Fruit fly (Drosophila melanogaster) whole organism, embryonic: ENCODE results near the gene Hs6st.
A peak's percentile ranks its signal among the peaks of the same experiment; 100 is the strongest.

Source experiments
- Ada2b ChIP-seq: fragments of 200-800 bp; sonication (Bioruptor generic); IDR thresholded peaks from 2 replicates; pipeline ENCODE4 v1.3.6; 2022; ENCODE audit warnings: missing biosample characterization, missing genetic modification characterization
- B-H1 ChIP-seq: fragments of 200-800 bp; sonication (Bioruptor generic); IDR thresholded peaks from 3 replicates; pipeline ENCODE4 v1.3.6; 2022; ENCODE audit warnings: missing biosample characterization, missing genetic modification characterization
- BtbVII ChIP-seq: fragments of 200-800 bp; sonication (Bioruptor generic); optimal IDR thresholded peaks from 3 replicates; lab custom pipeline; 2017; ENCODE audit warnings: missing biosample characterization, mild to moderate bottlenecking, missing genetic modification characterization
- Bteb2 ChIP-seq: fragments of 200-800 bp; sonication (Bioruptor generic); optimal IDR thresholded peaks from 2 replicates; lab custom pipeline; 2016; ENCODE audit warnings: missing biosample characterization, missing genetic modification characterization
- CG10147 ChIP-seq: fragments of 200-800 bp; sonication (Bioruptor generic); optimal IDR thresholded peaks from 2 replicates; lab custom pipeline; 2019; ENCODE audit warnings: missing biosample characterization, mild to moderate bottlenecking, missing genetic modification characterization, moderate library complexity
- CG10274 ChIP-seq: fragments of 200-800 bp; sonication (Bioruptor generic); optimal IDR thresholded peaks from 3 replicates; lab custom pipeline; 2017; ENCODE audit warnings: missing biosample characterization, mild to moderate bottlenecking, missing genetic modification characterization
- CG11504 ChIP-seq: fragments of 200-800 bp; sonication (Bioruptor generic); optimal IDR thresholded peaks from 3 replicates; lab custom pipeline; 2019; ENCODE audit warnings: missing biosample characterization, mild to moderate bottlenecking, missing genetic modification characterization, moderate library complexity
- CG11696 ChIP-seq: fragments of 200-800 bp; sonication (Bioruptor generic); IDR thresholded peaks from 2 replicates; pipeline ENCODE4 v1.3.6; 2022; ENCODE audit warnings: missing biosample characterization, missing genetic modification characterization
- CG17186 ChIP-seq: fragments of 200-800 bp; sonication (Bioruptor generic); optimal IDR thresholded peaks from 3 replicates; lab custom pipeline; 2017; ENCODE audit warnings: missing biosample characterization, missing genetic modification reagents, missing genetic modification characterization
- CG2678 ChIP-seq: fragments of 200-800 bp; sonication (Bioruptor generic); optimal IDR thresholded peaks from 3 replicates; lab custom pipeline; 2019; ENCODE audit warnings: missing biosample characterization, mild to moderate bottlenecking, missing genetic modification characterization, moderate library complexity
- CG3838 ChIP-seq: fragments of 200-800 bp; sonication (Bioruptor generic); optimal IDR thresholded peaks from 3 replicates; lab custom pipeline; 2016; ENCODE audit warnings: missing biosample characterization, missing genetic modification characterization
- CG6175 ChIP-seq: fragments of 200-800 bp; sonication (Bioruptor generic); IDR thresholded peaks from 3 replicates; pipeline ENCODE4 v1.3.6; 2022; ENCODE audit warnings: missing biosample characterization, missing genetic modification characterization
- CG7372 ChIP-seq: fragments of 200-800 bp; sonication (Bioruptor generic); IDR thresholded peaks from 2 replicates; pipeline ENCODE4 v1.3.6; 2022; ENCODE audit warnings: missing biosample characterization, missing genetic modification characterization
- CG8281 ChIP-seq: fragments of 200-800 bp; sonication (Bioruptor generic); optimal IDR thresholded peaks from 2 replicates; lab custom pipeline; 2018; ENCODE audit warnings: missing biosample characterization, mild to moderate bottlenecking, missing genetic modification characterization, moderate library complexity
- CHES-1-like ChIP-seq: fragments of 200-800 bp; sonication (Bioruptor generic); optimal IDR thresholded peaks from 2 replicates; lab custom pipeline; 2016; ENCODE audit warnings: missing biosample characterization, missing genetic modification characterization
- D19B ChIP-seq: fragments of 200-800 bp; sonication (Bioruptor generic); optimal IDR thresholded peaks from 2 replicates; lab custom pipeline; 2017; ENCODE audit warnings: missing biosample characterization, mild to moderate bottlenecking, missing genetic modification characterization
- Dfd ChIP-seq, 2 experiments: fragments of >200 bp; optimal IDR thresholded peaks; 2 replicates each; lab custom pipeline; 2017; ENCODE audit warnings: missing biosample characterization in 2 of 2, missing genetic modification characterization in 2 of 2
- Dip3 ChIP-seq: fragments of 200-800 bp; sonication (Bioruptor generic); optimal IDR thresholded peaks from 3 replicates; lab custom pipeline; 2016; ENCODE audit warnings: missing biosample characterization, missing genetic modification characterization
- Hr39 ChIP-seq: fragments of >200 bp; optimal IDR thresholded peaks from 2 replicates; lab custom pipeline; 2017
- Hsf ChIP-seq: fragments of 200-800 bp; sonication (Bioruptor generic); optimal IDR thresholded peaks from 3 replicates; lab custom pipeline; 2016; ENCODE audit warnings: missing biosample characterization, missing genetic modification characterization
- Mrtf ChIP-seq: fragments of 200-800 bp; sonication (Bioruptor generic); IDR thresholded peaks from 3 replicates; pipeline ENCODE4 v1.3.6; 2022; ENCODE audit warnings: missing biosample characterization, missing genetic modification characterization
- Nf-YB ChIP-seq: fragments of 200-800 bp; sonication (Bioruptor generic); optimal IDR thresholded peaks from 3 replicates; lab custom pipeline; 2019; ENCODE audit warnings: missing biosample characterization, mild to moderate bottlenecking, missing genetic modification characterization, moderate library complexity
- Oli ChIP-seq: fragments of 200-800 bp; sonication (Bioruptor generic); optimal IDR thresholded peaks from 2 replicates; lab custom pipeline; 2018; ENCODE audit warnings: missing biosample characterization, mild to moderate bottlenecking, missing genetic modification characterization, moderate library complexity
- Optix ChIP-seq: fragments of 200-800 bp; sonication (Bioruptor generic); IDR thresholded peaks from 3 replicates; pipeline ENCODE4 v1.3.6; 2022; ENCODE audit warnings: missing biosample characterization, missing genetic modification characterization
- Stat92E ChIP-seq, 3 experiments: fragments of >200 bp in 2 of 3; fragments of 200-800 bp in 1 of 3; sonication (Bioruptor generic) in 1 of 3; optimal IDR thresholded peaks; 2 replicates each; lab custom pipeline; 2017 to 2019; ENCODE audit warnings: missing biosample characterization in 3 of 3, missing genetic modification characterization in 3 of 3, mild to moderate bottlenecking in 1 of 3, moderate library complexity in 1 of 3
- Trl ChIP-seq, 3 experiments: fragments of >200 bp in 2 of 3; fragments of 200-800 bp in 1 of 3; sonication (Bioruptor generic) in 1 of 3; optimal IDR thresholded peaks; 2 replicates in 1 of 3; 3 replicates in 2 of 3; lab custom pipeline; 2016 to 2017; ENCODE audit warnings: missing biosample characterization in 1 of 3, missing genetic modification characterization in 1 of 3
- Usf ChIP-seq: fragments of 200-800 bp; sonication (Bioruptor generic); optimal IDR thresholded peaks from 2 replicates; lab custom pipeline; 2017; ENCODE audit warnings: missing genotype, missing biosample characterization, missing genetic modification characterization
- abd-A ChIP-seq: fragments of 200-800 bp; sonication (Bioruptor generic); optimal IDR thresholded peaks from 3 replicates; lab custom pipeline; 2019; ENCODE audit warnings: missing biosample characterization, mild to moderate bottlenecking, missing genetic modification characterization, moderate library complexity
- al ChIP-seq: fragments of 200-800 bp; sonication (Bioruptor generic); IDR thresholded peaks from 2 replicates; pipeline ENCODE4 v1.3.6; 2022; ENCODE audit warnings: missing biosample characterization, missing genetic modification characterization
- aop ChIP-seq: fragments of 200-800 bp; sonication (Bioruptor generic); IDR thresholded peaks from 2 replicates; pipeline ENCODE4 v1.3.6; 2022; ENCODE audit warnings: missing biosample characterization, missing genetic modification characterization
- cad ChIP-seq: fragments of >200 bp; optimal IDR thresholded peaks from 2 replicates; lab custom pipeline; 2017; ENCODE audit warnings: missing biosample characterization, missing genetic modification characterization
- chn ChIP-seq: fragments of 200-800 bp; sonication (Bioruptor generic); optimal IDR thresholded peaks from 2 replicates; lab custom pipeline; 2016; ENCODE audit warnings: missing biosample characterization, missing genetic modification characterization
- crol ChIP-seq: fragments of 200-800 bp; sonication (Bioruptor generic); IDR thresholded peaks from 2 replicates; pipeline ENCODE4 v1.3.6; 2022; ENCODE audit warnings: missing biosample characterization, missing genetic modification characterization
- dimm ChIP-seq: fragments of 200-800 bp; sonication (Bioruptor generic); IDR thresholded peaks from 2 replicates; pipeline ENCODE4 v1.3.6; 2022; ENCODE audit warnings: missing biosample characterization, missing genetic modification characterization
- fru ChIP-seq: fragments of >200 bp; optimal IDR thresholded peaks from 2 replicates; lab custom pipeline; 2017
- gro ChIP-seq: fragments of 200-800 bp; sonication (Bioruptor generic); optimal IDR thresholded peaks from 2 replicates; lab custom pipeline; 2016; ENCODE audit warnings: missing biosample characterization, missing genetic modification characterization
- gt ChIP-seq: fragments of 200-800 bp; sonication (Bioruptor generic); IDR thresholded peaks from 2 replicates; pipeline ENCODE4 v1.3.6; 2022; ENCODE audit warnings: missing biosample characterization, missing genetic modification characterization
- kni ChIP-seq: fragments of 200-800 bp; sonication (Bioruptor generic); optimal IDR thresholded peaks from 3 replicates; lab custom pipeline; 2017; ENCODE audit warnings: mild to moderate bottlenecking, missing biosample characterization, missing genetic modification reagents, missing genetic modification characterization
- lab ChIP-seq: fragments of 200-800 bp; sonication (Bioruptor generic); optimal IDR thresholded peaks from 3 replicates; lab custom pipeline; 2017; ENCODE audit warnings: missing biosample characterization, missing genetic modification characterization, mild to moderate bottlenecking, moderate library complexity, missing genetic modification reagents
- lola ChIP-seq, 3 experiments: fragments of >200 bp in 2 of 3; fragments of 200-800 bp in 1 of 3; sonication (Bioruptor generic) in 1 of 3; optimal IDR thresholded peaks; 2 replicates each; lab custom pipeline; 2017 to 2019; ENCODE audit warnings: missing biosample characterization in 3 of 3, missing genetic modification characterization in 3 of 3, mild to moderate bottlenecking in 1 of 3, moderate library complexity in 1 of 3
- nerfin-2 ChIP-seq: fragments of 200-800 bp; sonication (Bioruptor generic); IDR thresholded peaks from 2 replicates; pipeline ENCODE4 v1.3.6; 2022; ENCODE audit warnings: missing biosample characterization, missing genetic modification characterization; ENCODE audit not compliant: partially characterized antibody
- peb ChIP-seq: fragments of 200-800 bp; sonication (Bioruptor generic); IDR thresholded peaks from 2 replicates; pipeline ENCODE4 v1.3.6; 2022; ENCODE audit warnings: missing biosample characterization, missing genetic modification characterization
- pho ChIP-seq: fragments of 200-800 bp; sonication (Bioruptor generic); optimal IDR thresholded peaks from 2 replicates; lab custom pipeline; 2016; ENCODE audit warnings: missing biosample characterization, missing genetic modification characterization
- pros ChIP-seq: fragments of 200-800 bp; sonication (Bioruptor generic); optimal IDR thresholded peaks from 3 replicates; lab custom pipeline; 2019; ENCODE audit warnings: missing biosample characterization, mild to moderate bottlenecking, missing genetic modification characterization, moderate library complexity
- rib ChIP-seq: fragments of 200-800 bp; sonication (Bioruptor generic); IDR thresholded peaks from 2 replicates; pipeline ENCODE4 v1.3.6; 2022; ENCODE audit warnings: missing biosample characterization, missing genetic modification characterization
- ro ChIP-seq: fragments of 200-800 bp; sonication (Bioruptor generic); IDR thresholded peaks from 2 replicates; pipeline ENCODE4 v1.3.6; 2022; ENCODE audit warnings: missing biosample characterization, missing genetic modification characterization
- sna ChIP-seq: fragments of 200-800 bp; sonication (Bioruptor generic); IDR thresholded peaks from 2 replicates; pipeline ENCODE4 v1.3.6; 2022; ENCODE audit warnings: missing biosample characterization, missing genetic modification characterization; ENCODE audit not compliant: partially characterized antibody
- sug ChIP-seq: fragments of 200-800 bp; optimal IDR thresholded peaks from 2 replicates; lab custom pipeline; 2019; ENCODE audit warnings: missing biosample characterization, mild to moderate bottlenecking, missing genetic modification characterization, moderate library complexity
- unc-4 ChIP-seq: fragments of 200-800 bp; sonication (Bioruptor generic); IDR thresholded peaks from 2 replicates; pipeline ENCODE4 v1.3.6; 2022; ENCODE audit warnings: missing biosample characterization, missing genetic modification characterization; ENCODE audit not compliant: partially characterized antibody
- wdn ChIP-seq: fragments of 200-800 bp; sonication (Bioruptor generic); IDR thresholded peaks from 2 replicates; pipeline ENCODE4 v1.3.6; 2022; ENCODE audit warnings: missing biosample characterization, missing genetic modification characterization

Hs6st gene

dm6 chr3R:19998418-19998817, 9.9 kb downstream of the Hs6st start (continued):
- TF ChIP-seq lab (GFP tag; lab: Kevin White, UChicago) (peak; percentile 75), crol (peak; percentile 13; the same call in 1 of the 2 replicates), Optix (GFP tag; lab: Robert Waterston, UW) (peak; percentile 88), CG11696 (0 out of 2 replicates have a peak, but pooled peaks have one; percentile 45), Oli (tag; lab: Kevin White, UChicago) (peak; percentile 84), CG11504 (tag; lab: Kevin White, UChicago) (peak; percentile 84), rib (no peak), CG6175 (0 out of 3 replicates have a peak, but pooled peaks have one; percentile 38), kni (GFP tag; lab: Kevin White, UChicago) (peak; percentile 12), Stat92E (GFP tag; optimal IDR thresholded peaks at IDR 0.05; lab: Kevin White, UChicago) (no peak), CG10274 (GFP tag; lab: Kevin White, UChicago) (peak; percentile 4), CG7372 (GFP tag; lab: Robert Waterston, UW) (peak; percentile 47; the same call in 1 of the 2 replicates), peb (GFP tag; lab: Robert Waterston, UW) (peak; percentile 37; the same call in 1 of the 2 replicates), gt (0 out of 2 replicates have a peak, but pooled peaks have one; percentile 10), Usf (GFP tag; lab: Kevin White, UChicago) (peak; percentile 45), CG17186 (peak; percentile 57), ro (GFP tag; lab: Robert Waterston, UW) (0 out of 2 replicates have a peak, but pooled peaks have one; percentile 24), B-H1 (GFP tag; lab: Robert Waterston, UW) (peak; percentile 66), nerfin-2 (no peak), Trl (optimal IDR thresholded peaks at IDR 0.05; lab: Kevin White, UChicago) (no peak), Trl (GFP tag; optimal IDR thresholded peaks at IDR 0.05; lab: Kevin White, UChicago) (peak; percentile 68), CG2678 (tag; lab: Kevin White, UChicago) (peak; percentile 73), pho (GFP tag; lab: Kevin White, UChicago) (no peak), D19B (GFP tag; lab: Kevin White, UChicago) (no peak), cad (GFP tag; lab: Kevin White, UChicago) (no peak), chn (GFP tag; lab: Kevin White, UChicago) (peak; percentile 68), Dip3 (peak; percentile 33), Mrtf (peak; percentile 74), abd-A (tag; lab: Kevin White, UChicago) (no peak), CG3838 (GFP tag; lab: Kevin White, UChicago) (no peak), fru (no peak), al (GFP tag; lab: Robert Waterston, UW) (no peak), sna (GFP tag; lab: Robert Waterston, UW) (no peak), wdn (GFP tag; lab: Robert Waterston, UW) (peak; percentile 10; the same call in 1 of the 2 replicates), pros (GFP tag; lab: Kevin White, UChicago) (no peak), gro (no peak), unc-4 (no peak), aop (GFP tag; lab: Robert Waterston, UW) (0 out of 2 replicates have a peak, but pooled peaks have one; percentile 32), CG10147 (peak; percentile 52), CG8281 (tag; lab: Kevin White, UChicago) (peak; percentile 22), Bteb2 (peak; percentile 51), Hsf (GFP tag; lab: Kevin White, UChicago) (peak; percentile 67), Ada2b (GFP tag; lab: Robert Waterston, UW) (peak; percentile 67), BtbVII (peak; percentile 42), lola (GFP tag; optimal IDR thresholded peaks at IDR 0.05; lab: Kevin White, UChicago) (peak in 1 of 3 experiments; percentile 78), Nf-YB (peak; percentile 39), Hr39 (lab: Kevin White, UChicago) (no peak), CHES-1-like (peak; percentile 71), sug (tag; lab: Kevin White, UChicago) (peak; percentile 1), Dfd (GFP tag; optimal IDR thresholded peaks at IDR 0.05; lab: Kevin White, UChicago) (no peak), dimm (GFP tag; lab: Robert Waterston, UW) (0 out of 2 replicates have a peak, but pooled peaks have one; percentile 43)
